Worm (Caenorhabditis elegans) whole organism, L4 larva: Measurements from ENCODE around the gene F43C9.1.
A peak's percentile ranks its signal among the peaks of the same experiment; 100 is the strongest.

Source experiments
- F10B5.3 ChIP-seq: sonication (generic microtip); optimal IDR thresholded peaks from 2 replicates; lab custom pipeline; 2016; ENCODE audit warnings: mild to moderate bottlenecking, missing genetic modification characterization, missing compliant biosample characterization
- F26F4.8 ChIP-seq: fragments of 200-800 bp; sonication (Bioruptor generic); conservative IDR thresholded peaks from 2 replicates; pipeline ENCODE4 v1.3.6; 2022; ENCODE audit warnings: missing genetic modification characterization, missing compliant biosample characterization
- R02D3.7 ChIP-seq: fragments of 150-350 bp; sonication (generic microtip); optimal IDR thresholded peaks from 3 replicates; lab custom pipeline; 2014; ENCODE audit warnings: missing biosample characterization, missing genetic modification characterization
- Y105C5A.15 ChIP-seq: fragments of 200-800 bp; sonication (Bioruptor generic); IDR thresholded peaks from 2 replicates; pipeline ENCODE4 v1.3.6; 2022; ENCODE audit warnings: missing genetic modification characterization, missing compliant biosample characterization
- aha-1 ChIP-seq: fragments of 150-350 bp; peaks from one replicate; lab custom pipeline; 2014; ENCODE audit warnings: missing biosample characterization, missing genetic modification characterization
- ama-1 ChIP-seq: fragments of 150-350 bp; optimal IDR thresholded peaks from 2 replicates; lab custom pipeline; 2014; ENCODE audit warnings: inconsistent platforms, mixed read lengths
- arid-1 ChIP-seq: fragments of 200-800 bp; sonication (Bioruptor generic); conservative IDR thresholded peaks from 2 replicates; pipeline ENCODE4 v1.3.6; 2022; ENCODE audit warnings: missing genetic modification reagents, missing genetic modification characterization, missing compliant biosample characterization
- ceh-20 ChIP-seq: fragments of 200-800 bp; sonication (Bioruptor generic); IDR thresholded peaks from 2 replicates; pipeline ENCODE4 v1.3.6; 2022; ENCODE audit warnings: missing genetic modification reagents, missing genetic modification characterization, missing compliant biosample characterization
- ceh-32 ChIP-seq: sonication (generic microtip); optimal IDR thresholded peaks from 2 replicates; lab custom pipeline; 2016; ENCODE audit warnings: mild to moderate bottlenecking, missing genetic modification characterization, missing compliant biosample characterization; ENCODE audit not compliant: poor library complexity
- ceh-44 ChIP-seq: fragments of 200-800 bp; sonication (Bioruptor generic); IDR thresholded peaks from 2 replicates; pipeline ENCODE4 v1.3.6; 2022; ENCODE audit warnings: missing genetic modification reagents, missing genetic modification characterization, missing compliant biosample characterization
- ceh-82 ChIP-seq: sonication (generic microtip); optimal IDR thresholded peaks from 2 replicates; lab custom pipeline; 2017; ENCODE audit warnings: missing biosample characterization, missing genetic modification characterization
- ces-1 ChIP-seq: fragments of 150-350 bp; sonication (generic microtip); optimal IDR thresholded peaks from 4 replicates; lab custom pipeline; 2014; ENCODE audit warnings: missing biosample characterization, missing genetic modification reagents, missing genetic modification characterization
- daf-12 ChIP-seq: fragments of 150-350 bp; optimal IDR thresholded peaks from 2 replicates; lab custom pipeline; 2014; ENCODE audit warnings: missing biosample characterization, missing genetic modification reagents, missing genetic modification characterization
- daf-16 ChIP-seq, 3 experiments: sonication (generic microtip); optimal IDR thresholded peaks; 2 replicates each; lab custom pipeline; 2016 to 2017; ENCODE audit warnings: missing genetic modification characterization in 3 of 3, missing genetic modification reagents in 3 of 3, mild to moderate bottlenecking in 2 of 3, missing compliant biosample characterization in 2 of 3, missing biosample characterization in 1 of 3, moderate library complexity in 1 of 3
- daf-19 ChIP-seq: fragments of 200-800 bp; sonication (Bioruptor generic); conservative IDR thresholded peaks from 2 replicates; pipeline ENCODE4 v1.3.6; 2022; ENCODE audit warnings: missing genetic modification characterization, missing compliant biosample characterization
- duxl-1 ChIP-seq: sonication (generic microtip); optimal IDR thresholded peaks from 2 replicates; lab custom pipeline; 2016; ENCODE audit warnings: mild to moderate bottlenecking, missing genetic modification characterization, moderate library complexity, missing compliant biosample characterization; ENCODE audit not compliant: poor library complexity
- fos-1 ChIP-seq: fragments of 150-350 bp; optimal IDR thresholded peaks from 2 replicates; lab custom pipeline; 2014; ENCODE audit warnings: missing biosample characterization, missing genetic modification characterization
- hlh-11 ChIP-seq: fragments of 200-800 bp; sonication (Bioruptor generic); optimal IDR thresholded peaks from 2 replicates; lab custom pipeline; 2018; ENCODE audit warnings: mild to moderate bottlenecking, missing genetic modification characterization, missing compliant biosample characterization
- hlh-30 ChIP-seq: sonication (generic microtip); optimal IDR thresholded peaks from 2 replicates; lab custom pipeline; 2017; ENCODE audit warnings: antibody characterized with exemption, mild to moderate bottlenecking, missing genetic modification characterization, missing compliant biosample characterization; ENCODE audit not compliant: insufficient read depth
- jun-1 ChIP-seq: fragments of 150-350 bp; optimal IDR thresholded peaks from 2 replicates; lab custom pipeline; 2014; ENCODE audit warnings: missing biosample characterization, missing genetic modification reagents, missing genetic modification characterization
- lsy-2 ChIP-seq, 2 experiments: fragments of 150-350 bp in 1 of 2; sonication (generic microtip) in 1 of 2; optimal IDR thresholded peaks; 2 replicates each; lab custom pipeline; 2014 to 2017; ENCODE audit warnings: missing biosample characterization in 2 of 2, missing genetic modification characterization in 2 of 2
- madf-9 ChIP-seq: fragments of 200-800 bp; sonication (Bioruptor generic); conservative IDR thresholded peaks from 2 replicates; pipeline ENCODE4 v1.3.6; 2022; ENCODE audit warnings: missing genetic modification reagents, missing genetic modification characterization, missing compliant biosample characterization
- mdt-29 ChIP-seq: fragments of 200-800 bp; sonication (Bioruptor generic); IDR thresholded peaks from 2 replicates; pipeline ENCODE4 v1.3.6; 2022; ENCODE audit warnings: missing genetic modification reagents, missing genetic modification characterization, missing compliant biosample characterization
- mep-1 ChIP-seq: fragments of 150-350 bp; sonication (generic microtip); optimal IDR thresholded peaks from 3 replicates; lab custom pipeline; 2014; ENCODE audit warnings: missing biosample characterization, missing genetic modification characterization
- nhr-11 ChIP-seq: fragments of 150-350 bp; optimal IDR thresholded peaks from 2 replicates; lab custom pipeline; 2014; ENCODE audit warnings: missing biosample characterization, missing genetic modification characterization
- nhr-111 ChIP-seq: fragments of 200-800 bp; sonication (Bioruptor generic); optimal IDR thresholded peaks from 2 replicates; lab custom pipeline; 2018; ENCODE audit warnings: mild to moderate bottlenecking, missing genetic modification characterization, missing compliant biosample characterization
- nhr-28 ChIP-seq: fragments of 150-350 bp; optimal IDR thresholded peaks from 2 replicates; lab custom pipeline; 2014; ENCODE audit warnings: missing biosample characterization, missing genetic modification characterization
- nhr-42 ChIP-seq: fragments of 200-800 bp; sonication (Bioruptor generic); IDR thresholded peaks from 2 replicates; pipeline ENCODE4 v1.3.6; 2022; ENCODE audit warnings: missing genetic modification characterization, missing compliant biosample characterization
- nhr-76 ChIP-seq: fragments of 150-350 bp; optimal IDR thresholded peaks from 2 replicates; lab custom pipeline; 2014; ENCODE audit warnings: missing biosample characterization, missing genetic modification characterization
- nhr-77 ChIP-seq: fragments of 150-350 bp; optimal IDR thresholded peaks from 2 replicates; lab custom pipeline; 2014; ENCODE audit warnings: missing biosample characterization, missing genetic modification characterization
- pha-4 ChIP-seq, 2 experiments: fragments of 150-350 bp in 1 of 2; fragments of 200-800 bp in 1 of 2; sonication (Bioruptor generic) in 1 of 2; IDR thresholded peaks in 1 of 2; optimal IDR thresholded peaks in 1 of 2; 2 replicates each; pipeline versions ENCODE4 v1.3.6 to Lab custom; 2014 to 2022; ENCODE audit warnings: missing genetic modification characterization in 2 of 2, missing genetic modification reagents in 2 of 2, missing biosample characterization in 1 of 2, missing compliant biosample characterization in 1 of 2
- php-3 ChIP-seq: fragments of 200-800 bp; sonication (Bioruptor generic); IDR thresholded peaks from 2 replicates; pipeline ENCODE4 v1.3.6; 2022; ENCODE audit warnings: missing genetic modification reagents, missing genetic modification characterization, missing compliant biosample characterization
- saeg-2 ChIP-seq: fragments of 200-800 bp; sonication (Bioruptor generic); IDR thresholded peaks from 2 replicates; pipeline ENCODE4 v1.3.6; 2022; ENCODE audit warnings: missing genetic modification reagents, missing genetic modification characterization, missing compliant biosample characterization
- sdz-12 ChIP-seq: fragments of 200-800 bp; sonication (Bioruptor generic); optimal IDR thresholded peaks from 2 replicates; lab custom pipeline; 2018; ENCODE audit warnings: mild to moderate bottlenecking, missing genetic modification characterization, missing compliant biosample characterization
- spr-3 ChIP-seq: fragments of 200-800 bp; sonication (Bioruptor generic); optimal IDR thresholded peaks from 2 replicates; lab custom pipeline; 2018; ENCODE audit warnings: mild to moderate bottlenecking, missing genetic modification characterization, missing compliant biosample characterization
- tag-97 ChIP-seq: fragments of 200-800 bp; sonication (Bioruptor generic); IDR thresholded peaks from 2 replicates; pipeline ENCODE4 v1.3.6; 2022; ENCODE audit warnings: missing genetic modification characterization, missing compliant biosample characterization
- tra-1 ChIP-seq: fragments of 200-800 bp; sonication (Bioruptor generic); IDR thresholded peaks from 2 replicates; pipeline ENCODE4 v1.3.6; 2022; ENCODE audit warnings: missing genetic modification reagents, missing genetic modification characterization, missing compliant biosample characterization
- unc-130 ChIP-seq: sonication (generic microtip); optimal IDR thresholded peaks from 2 replicates; lab custom pipeline; 2016; ENCODE audit warnings: missing genetic modification reagents, missing genetic modification characterization, missing compliant biosample characterization
- unc-62 ChIP-seq, 3 experiments: fragments of 150-350 bp in 1 of 3; sonication (generic microtip); optimal IDR thresholded peaks in 2 of 3; peaks in 1 of 3; 1 replicate in 1 of 3; 2 replicates in 2 of 3; lab custom pipeline; 2014 to 2017; ENCODE audit warnings: missing biosample characterization in 3 of 3, missing genetic modification characterization in 3 of 3, missing genetic modification reagents in 3 of 3, missing genotype in 1 of 3
- zfp-2 ChIP-seq: sonication (generic microtip); optimal IDR thresholded peaks from 2 replicates; lab custom pipeline; 2016; ENCODE audit warnings: mild to moderate bottlenecking, missing genetic modification characterization, missing compliant biosample characterization
- ztf-11 ChIP-seq: fragments of 150-350 bp; optimal IDR thresholded peaks from 2 replicates; lab custom pipeline; 2014; ENCODE audit warnings: missing biosample characterization, missing genetic modification characterization
- ztf-7 ChIP-seq: fragments of 150-350 bp; optimal IDR thresholded peaks from 2 replicates; lab custom pipeline; 2014; ENCODE audit warnings: missing biosample characterization, missing genetic modification characterization

F43C9.1 gene

ce11 chrX:4803942-4804341 lies 10.9 kb downstream of the F43C9.1 start:
- TF ChIP-seq daf-16 (GFP tag; optimal IDR thresholded peaks at IDR 0.05; lab: Kevin White, UChicago), result peak in 1 of 2 experiments; percentile 11
- no peak for TF ChIP-seq daf-16 (tag; optimal IDR thresholded peaks at IDR 0.05; lab: Kevin White, UChicago)
- peak in 1 of 2 experiments; percentile 92 for TF ChIP-seq unc-62 (GFP tag; optimal IDR thresholded peaks at IDR 0.05 in 1 of 2; lab: Kevin White, UChicago)
- no peak for TF ChIP-seq unc-62 (tag; optimal IDR thresholded peaks at IDR 0.05; lab: Kevin White, UChicago)
- TF ChIP-seq ceh-20 (GFP tag; lab: Robert Waterston, UW), result no peak
- TF ChIP-seq, all 104 proteins: peak for 2

- TF ChIP-seq hlh-30 (tag; lab: Kevin White, UChicago) (peak; percentile 3), ceh-82 (no peak), mep-1 (tag; lab: Kevin White, UChicago) (peak; percentile 8), unc-62 (GFP tag; optimal IDR thresholded peaks at IDR 0.05 in 1 of 2; lab: Kevin White, UChicago) (peak in 1 of 2 experiments; percentile 99), unc-62 (tag; optimal IDR thresholded peaks at IDR 0.05; lab: Kevin White, UChicago) (no peak), mdt-29 (GFP tag; lab: Robert Waterston, UW) (no peak)
- TF ChIP-seq, all 104 proteins: peak for 3
These were observed 15.7 kb downstream of the F43C9.1 start for ce11 chrX:4808737-4809136.

- TF ChIP-seq ceh-44 (GFP tag; lab: Robert Waterston, UW) (no peak), aha-1 (peak; percentile 89)
These were observed 16.1 kb downstream of the F43C9.1 start for ce11 chrX:4809189-4809588.

ce11 chrX:4809753-4810424 lies 16.8 kb downstream of the F43C9.1 start:
- no peak for TF ChIP-seq jun-1 (tag; lab: Kevin White, UChicago)
- TF ChIP-seq sdz-12 (GFP tag; lab: Kevin White, UChicago), result no peak
- no peak for TF ChIP-seq zfp-2
- TF ChIP-seq F26F4.8 (GFP tag; lab: Robert Waterston, UW), result no peak
- TF ChIP-seq Y105C5A.15 (GFP tag; lab: Robert Waterston, UW), result no peak
- TF ChIP-seq pha-4 (GFP tag; IDR thresholded peaks at IDR 0.05; lab: Robert Waterston, UW), result no peak
- no peak for TF ChIP-seq pha-4 (tag; optimal IDR thresholded peaks at IDR 0.05; lab: Kevin White, UChicago)
- TF ChIP-seq F10B5.3 (tag; lab: Kevin White, UChicago), result no peak
- TF ChIP-seq ama-1 (lab: Kevin White, UChicago), result no peak
- peak; percentile 92 for TF ChIP-seq aha-1
- no peak for TF ChIP-seq daf-12 (tag; lab: Kevin White, UChicago)
- TF ChIP-seq ztf-11 (tag; lab: Kevin White, UChicago), result no peak
- no peak for TF ChIP-seq saeg-2 (GFP tag; lab: Robert Waterston, UW)
- TF ChIP-seq unc-62 (GFP tag; optimal IDR thresholded peaks at IDR 0.05 in 1 of 2; lab: Kevin White, UChicago), result peak in 1 of 2 experiments; percentile 75
- TF ChIP-seq unc-62 (tag; optimal IDR thresholded peaks at IDR 0.05; lab: Kevin White, UChicago), result no peak
- TF ChIP-seq arid-1 (GFP tag; lab: Robert Waterston, UW), result no peak
- TF ChIP-seq ceh-82, result no peak
- TF ChIP-seq duxl-1 (tag; lab: Kevin White, UChicago), result no peak
- no peak for TF ChIP-seq R02D3.7 (tag; lab: Kevin White, UChicago)
- TF ChIP-seq unc-130 (GFP tag; lab: Kevin White, UChicago), result no peak
- TF ChIP-seq ztf-7 (tag; lab: Kevin White, UChicago), result no peak
- TF ChIP-seq nhr-77, result no peak
- peak; percentile 15 for TF ChIP-seq nhr-28 (tag; lab: Kevin White, UChicago)
- TF ChIP-seq lsy-2 (tag; optimal IDR thresholded peaks at IDR 0.05; lab: Kevin White, UChicago), result no peak
- no peak for TF ChIP-seq mdt-29 (GFP tag; lab: Robert Waterston, UW)
- peak; percentile 57 for TF ChIP-seq hlh-30 (tag; lab: Kevin White, UChicago)
- no peak for TF ChIP-seq fos-1 (tag; lab: Kevin White, UChicago)
- no peak for TF ChIP-seq spr-3 (GFP tag; lab: Kevin White, UChicago)
- no peak for TF ChIP-seq madf-9 (GFP tag; lab: Robert Waterston, UW)
- no peak for TF ChIP-seq ces-1 (GFP tag; lab: Kevin White, UChicago)
- no peak for TF ChIP-seq nhr-42 (GFP tag; lab: Robert Waterston, UW)
- no peak for TF ChIP-seq nhr-76 (tag; lab: Kevin White, UChicago)
- TF ChIP-seq ceh-32 (tag; lab: Kevin White, UChicago), result no peak
- no peak for TF ChIP-seq daf-19 (GFP tag; lab: Robert Waterston, UW)
- no peak for TF ChIP-seq tag-97
- no peak for TF ChIP-seq tra-1 (GFP tag; lab: Robert Waterston, UW)
- TF ChIP-seq nhr-111 (GFP tag; lab: Kevin White, UChicago), result no peak
- peak; percentile 27 for TF ChIP-seq hlh-11
- no peak for TF ChIP-seq php-3
- no peak for TF ChIP-seq nhr-11 (tag; lab: Kevin White, UChicago)
